Worm (Caenorhabditis elegans) whole organism, mixed stage, embryonic: Measurements from ENCODE around the gene sto-3.

Experiments used
- blmp-1 ChIP-seq: fragments of 150-350 bp; optimal IDR thresholded peaks from 2 replicates; lab custom pipeline; 2014; ENCODE audit warnings: missing biosample characterization, missing genetic modification characterization
- ceh-83 ChIP-seq: fragments of 200-800 bp; sonication (Bioruptor generic); optimal IDR thresholded peaks from 2 replicates; lab custom pipeline; 2018; ENCODE audit warnings: mild to moderate bottlenecking, missing genetic modification characterization, missing compliant biosample characterization
- ces-1 ChIP-seq: fragments of 150-350 bp; optimal IDR thresholded peaks from 2 replicates; lab custom pipeline; 2014; ENCODE audit warnings: missing biosample characterization, missing genetic modification reagents, missing genetic modification characterization
- cnd-1 ChIP-seq: fragments of 200-800 bp; sonication (Bioruptor generic); optimal IDR thresholded peaks from 2 replicates; lab custom pipeline; 2018; ENCODE audit warnings: mild to moderate bottlenecking, missing genetic modification characterization, missing compliant biosample characterization
- drap-1 ChIP-seq: fragments of 200-800 bp; sonication (Bioruptor generic); optimal IDR thresholded peaks from 3 replicates; lab custom pipeline; 2018; ENCODE audit warnings: mild to moderate bottlenecking, missing genetic modification characterization, missing compliant biosample characterization
- elt-3 ChIP-seq: fragments of 150-350 bp; optimal IDR thresholded peaks from 2 replicates; lab custom pipeline; 2014; ENCODE audit warnings: missing biosample characterization, missing genetic modification characterization
- ham-2 ChIP-seq: fragments of 200-800 bp; sonication (Bioruptor generic); optimal IDR thresholded peaks from 2 replicates; lab custom pipeline; 2018; ENCODE audit warnings: mild to moderate bottlenecking, missing genetic modification characterization, missing compliant biosample characterization
- lin-13 ChIP-seq: fragments of 150-350 bp; optimal IDR thresholded peaks from 2 replicates; lab custom pipeline; 2014; ENCODE audit warnings: missing biosample characterization, missing genetic modification characterization
- lin-32 ChIP-seq: fragments of 200-800 bp; sonication (Bioruptor generic); optimal IDR thresholded peaks from 2 replicates; lab custom pipeline; 2018; ENCODE audit warnings: mild to moderate bottlenecking, missing genetic modification characterization, missing compliant biosample characterization
- lsy-2 ChIP-seq: fragments of 150-350 bp; optimal IDR thresholded peaks from 2 replicates; lab custom pipeline; 2014; ENCODE audit warnings: missing biosample characterization, missing genetic modification characterization
- mab-5 ChIP-seq: fragments of 150-350 bp; optimal IDR thresholded peaks from 2 replicates; lab custom pipeline; 2014; ENCODE audit warnings: missing biosample characterization, missing genetic modification characterization
- mep-1 ChIP-seq: fragments of 150-350 bp; optimal IDR thresholded peaks from 2 replicates; lab custom pipeline; 2017; ENCODE audit warnings: missing biosample characterization, missing genetic modification reagents, missing genetic modification characterization, inconsistent platforms
- mls-2 ChIP-seq: sonication (generic microtip); optimal IDR thresholded peaks from 2 replicates; lab custom pipeline; 2016; ENCODE audit warnings: mild to moderate bottlenecking, missing genetic modification characterization, moderate library complexity, missing compliant biosample characterization
- nhr-12 ChIP-seq: fragments of 150-350 bp; optimal IDR thresholded peaks from 2 replicates; lab custom pipeline; 2014; ENCODE audit warnings: missing biosample characterization, missing genetic modification characterization
- nhr-2 ChIP-seq: fragments of 150-350 bp; optimal IDR thresholded peaks from 2 replicates; lab custom pipeline; 2014; ENCODE audit warnings: missing biosample characterization, missing genetic modification characterization
- nhr-28 ChIP-seq: fragments of 150-350 bp; optimal IDR thresholded peaks from 2 replicates; lab custom pipeline; 2014; ENCODE audit warnings: missing biosample characterization, missing genetic modification characterization
- nhr-76 ChIP-seq: sonication (generic microtip); optimal IDR thresholded peaks from 2 replicates; lab custom pipeline; 2017; ENCODE audit warnings: missing biosample characterization, missing genetic modification characterization
- pha-4 ChIP-seq: fragments of 150-350 bp; optimal IDR thresholded peaks from 2 replicates; lab custom pipeline; 2018; ENCODE audit warnings: missing biosample characterization, missing genetic modification reagents, missing genetic modification characterization
- sem-2 ChIP-seq: fragments of 200-800 bp; sonication (Bioruptor generic); optimal IDR thresholded peaks from 2 replicates; lab custom pipeline; 2018; ENCODE audit warnings: mild to moderate bottlenecking, missing genetic modification characterization, missing compliant biosample characterization
- snpc-4 ChIP-seq: fragments of 150-350 bp; optimal IDR thresholded peaks from 2 replicates; lab custom pipeline; 2014; ENCODE audit warnings: missing biosample characterization, missing genetic modification characterization
- sptf-1 ChIP-seq: sonication (generic microtip); optimal IDR thresholded peaks from 2 replicates; lab custom pipeline; 2017; ENCODE audit warnings: mild to moderate bottlenecking, missing genetic modification characterization, moderate library complexity, missing compliant biosample characterization
- tbx-8 ChIP-seq: fragments of 200-800 bp; sonication (Bioruptor generic); optimal IDR thresholded peaks from 2 replicates; lab custom pipeline; 2018; ENCODE audit warnings: mild to moderate bottlenecking, missing genetic modification characterization, moderate library complexity, missing compliant biosample characterization
- unc-120 ChIP-seq: sonication (generic microtip); optimal IDR thresholded peaks from 2 replicates; lab custom pipeline; 2017; ENCODE audit warnings: missing genetic modification characterization, missing compliant biosample characterization; ENCODE audit not compliant: poor library complexity, severe bottlenecking
- unc-62 ChIP-seq: fragments of 150-350 bp; optimal IDR thresholded peaks from 2 replicates; lab custom pipeline; 2014; ENCODE audit warnings: missing biosample characterization, missing genetic modification reagents, missing genetic modification characterization
- zip-8 ChIP-seq: fragments of 150-350 bp; optimal IDR thresholded peaks from 2 replicates; lab custom pipeline; 2014; ENCODE audit warnings: missing biosample characterization, missing genetic modification characterization
- ztf-11 ChIP-seq: fragments of 150-350 bp; optimal IDR thresholded peaks from 2 replicates; lab custom pipeline; 2014; ENCODE audit warnings: missing biosample characterization, missing genetic modification characterization

sto-3 gene

ce11 chrX:11605766-11606490 is 16.0 kb downstream of the sto-3 start (continued):
- TF ChIP-seq sptf-1 (tag; lab: Kevin White, UChicago), result peak; percentile 99
- no peak for TF ChIP-seq snpc-4
- TF ChIP-seq unc-120 (tag; lab: Kevin White, UChicago), result peak; percentile 100
- TF ChIP-seq mls-2 (tag; lab: Kevin White, UChicago), result peak; percentile 99
- peak; percentile 82 for TF ChIP-seq ces-1 (GFP tag; lab: Kevin White, UChicago)

ce11 chrX:11605214-11605765 is 16.6 kb downstream of the sto-3 start, which contains the start of gene ftt-2:
TSS of gene ftt-2 (minus strand) at chrX:11605419.
- no peak for TF ChIP-seq zip-8 (tag; lab: Kevin White, UChicago)
- no peak for TF ChIP-seq lin-32
- no peak for TF ChIP-seq cnd-1 (tag; lab: Kevin White, UChicago)
- no peak for TF ChIP-seq pha-4
- TF ChIP-seq sem-2 (GFP tag; lab: Kevin White, UChicago), result no peak
- TF ChIP-seq nhr-76 (tag; lab: Kevin White, UChicago), result no peak
- TF ChIP-seq ztf-11, result no peak
- no peak for TF ChIP-seq ham-2 (GFP tag; lab: Kevin White, UChicago)
- TF ChIP-seq, all 35 proteins: peak for 0

ce11 chrX:11603234-11604108 is 18.4 kb downstream of the sto-3 start:
- TF ChIP-seq sptf-1 (tag; lab: Kevin White, UChicago) (peak; percentile 23), ces-1 (GFP tag; lab: Kevin White, UChicago) (peak; percentile 61), mab-5 (no peak), ceh-83 (GFP tag; lab: Kevin White, UChicago) (peak; percentile 54), nhr-76 (tag; lab: Kevin White, UChicago) (no peak), ham-2 (GFP tag; lab: Kevin White, UChicago) (no peak)

- no peak for TF ChIP-seq lin-13
- peak; percentile 12 for TF ChIP-seq mep-1 (tag; lab: Kevin White, UChicago)
- no peak for TF ChIP-seq elt-3
- TF ChIP-seq pha-4, result peak; percentile 29
- peak; percentile 82 for TF ChIP-seq ham-2 (GFP tag; lab: Kevin White, UChicago)
- TF ChIP-seq drap-1 (GFP tag; lab: Kevin White, UChicago), result peak; percentile 1
Observed at ce11 chrX:11600488-11601106, 21.3 kb downstream of the sto-3 start.

ce11 chrX:11598839-11599238 is 23.1 kb downstream of the sto-3 start:
- peak; percentile 24 for TF ChIP-seq ces-1 (GFP tag; lab: Kevin White, UChicago)
- TF ChIP-seq nhr-2, result no peak

- TF ChIP-seq ces-1 (GFP tag; lab: Kevin White, UChicago) (no peak), nhr-12 (tag; lab: Kevin White, UChicago) (no peak), blmp-1 (tag; lab: Kevin White, UChicago) (no peak), ham-2 (GFP tag; lab: Kevin White, UChicago) (no peak), elt-3 (no peak), nhr-2 (no peak), snpc-4 (no peak), cnd-1 (tag; lab: Kevin White, UChicago) (no peak), lin-32 (no peak), tbx-8 (GFP tag; lab: Kevin White, UChicago) (no peak), sem-2 (GFP tag; lab: Kevin White, UChicago) (no peak), pha-4 (no peak), mls-2 (tag; lab: Kevin White, UChicago) (no peak), lsy-2 (tag; lab: Kevin White, UChicago) (no peak), nhr-76 (tag; lab: Kevin White, UChicago) (no peak), unc-62 (no peak), ceh-83 (GFP tag; lab: Kevin White, UChicago) (no peak), nhr-28 (tag; lab: Kevin White, UChicago) (no peak)
Observed at ce11 chrX:11596876-11597275, 25.0 kb downstream of the sto-3 start.
